Worm (Caenorhabditis elegans) whole organism, dauer: ENCODE data around the gene lgc-58.

Source experiments
- unc-62 ChIP-seq: sonication (generic microtip); optimal IDR thresholded peaks from 2 replicates; lab custom pipeline; 2017; ENCODE audit warnings: missing biosample characterization, missing genetic modification reagents, missing genetic modification characterization

Gene lgc-58

ce11 chrX:6064385-6064784 is 10.9 kb upstream of the lgc-58 start:
- no peak for TF ChIP-seq unc-62 (GFP tag; lab: Kevin White, UChicago)

ce11 chrX:6065936-6066452 is 9.3 kb upstream of the lgc-58 start, which contains the start of gene ptr-4:
ptr-4 (minus strand) TSS chrX:6065986.
- TF ChIP-seq unc-62 (GFP tag; lab: Kevin White, UChicago) = no peak

- no peak for TF ChIP-seq unc-62 (GFP tag; lab: Kevin White, UChicago)
Measured at ce11 chrX:6066618-6067017, 8.7 kb upstream of the lgc-58 start.

- TF ChIP-seq unc-62 (GFP tag; lab: Kevin White, UChicago) = no peak
Measured at ce11 chrX:6081793-6082192, 6.5 kb downstream of the lgc-58 start.

- no peak for TF ChIP-seq unc-62 (GFP tag; lab: Kevin White, UChicago)
Measured at ce11 chrX:6082660-6083059, 7.4 kb downstream of the lgc-58 start, which contains the start of gene C45B2.3. C45B2.3 (plus strand) TSS chrX:6082960.

ce11 chrX:6084439-6084838 is 9.1 kb downstream of the lgc-58 start, which contains the start of gene C45B2.2:
C45B2.2 (plus strand) TSS chrX:6084739.
- TF ChIP-seq unc-62 (GFP tag; lab: Kevin White, UChicago) = no peak

- no peak for TF ChIP-seq unc-62 (GFP tag; lab: Kevin White, UChicago)
Measured at ce11 chrX:6085824-6086223, 10.5 kb downstream of the lgc-58 start, which contains the start of gene C45B2.1. C45B2.1 (plus strand) TSS chrX:6086124.

ce11 chrX:6087676-6088075 is 12.4 kb downstream of the lgc-58 start, which contains the start of gene C45B2.8:
C45B2.8 (plus strand) TSS chrX:6087976.
- TF ChIP-seq unc-62 (GFP tag; lab: Kevin White, UChicago) = no peak

ce11 chrX:6088718-6089117 is 13.4 kb downstream of the lgc-58 start:
- no peak for TF ChIP-seq unc-62 (GFP tag; lab: Kevin White, UChicago)

ce11 chrX:6090779-6091178 is 15.5 kb downstream of the lgc-58 start:
- TF ChIP-seq unc-62 (GFP tag; lab: Kevin White, UChicago) = no peak

- TF ChIP-seq unc-62 (GFP tag; lab: Kevin White, UChicago) = no peak
Measured at ce11 chrX:6091967-6092366, 16.7 kb downstream of the lgc-58 start, which contains the start of gene hsp-3. hsp-3 (minus strand) TSS chrX:6092124.

- TF ChIP-seq unc-62 (GFP tag; lab: Kevin White, UChicago) = no peak
Measured at ce11 chrX:6092533-6092932, 17.2 kb downstream of the lgc-58 start.

ce11 chrX:6093046-6093445 is 17.7 kb downstream of the lgc-58 start, which contains the start of gene C15H9.5:
C15H9.5 (plus strand) TSS chrX:6093300.
- no peak for TF ChIP-seq unc-62 (GFP tag; lab: Kevin White, UChicago)

ce11 chrX:6097551-6097950 is 22.2 kb downstream of the lgc-58 start, which contains the start of gene C15H9.4:
C15H9.4 (plus strand) TSS chrX:6097643.
- no peak for TF ChIP-seq unc-62 (GFP tag; lab: Kevin White, UChicago)

- TF ChIP-seq unc-62 (GFP tag; lab: Kevin White, UChicago) = no peak
Measured at ce11 chrX:6098420-6098819, 23.1 kb downstream of the lgc-58 start.

- TF ChIP-seq unc-62 (GFP tag; lab: Kevin White, UChicago) = no peak
Measured at ce11 chrX:6100395-6101099, 25.2 kb downstream of the lgc-58 start.

- no peak for TF ChIP-seq unc-62 (GFP tag; lab: Kevin White, UChicago)
Measured at ce11 chrX:6103297-6103696, 28.0 kb downstream of the lgc-58 start, which contains the start of gene C15H9.11. C15H9.11 (minus strand) TSS chrX:6103397.
